Fruit fly (Drosophila melanogaster) whole organism, adult: Measurements from ENCODE around the gene CG10254.

Experiments
- CG11617 ChIP-seq: fragments of 200-800 bp; sonication (Bioruptor generic); optimal IDR thresholded peaks from 2 replicates; lab custom pipeline; 2017; ENCODE audit warnings: mild to moderate bottlenecking, missing biosample characterization, missing genetic modification reagents, missing genetic modification characterization
- CG12768 ChIP-seq: fragments of 200-800 bp; sonication (Bioruptor generic); optimal IDR thresholded peaks from 2 replicates; lab custom pipeline; 2017; ENCODE audit warnings: missing biosample characterization, missing genetic modification characterization, mild to moderate bottlenecking, moderate library complexity, missing genetic modification reagents
- CG14711 ChIP-seq: fragments of 200-800 bp; sonication (Bioruptor generic); optimal IDR thresholded peaks from 2 replicates; lab custom pipeline; 2018; ENCODE audit warnings: missing biosample characterization, mild to moderate bottlenecking, missing genetic modification characterization, moderate library complexity
- CG1620 ChIP-seq: fragments of 200-800 bp; sonication (Bioruptor generic); optimal IDR thresholded peaks from 2 replicates; lab custom pipeline; 2016; ENCODE audit warnings: missing biosample characterization, missing genetic modification characterization
- CG33017 ChIP-seq: fragments of 200-800 bp; sonication (Bioruptor generic); optimal IDR thresholded peaks from 2 replicates; lab custom pipeline; 2018; ENCODE audit warnings: missing biosample characterization, mild to moderate bottlenecking, missing genetic modification characterization, moderate library complexity
- CG5204 ChIP-seq: fragments of 200-800 bp; sonication (Bioruptor generic); optimal IDR thresholded peaks from 2 replicates; lab custom pipeline; 2016; ENCODE audit warnings: missing biosample characterization, missing genetic modification characterization
- CG7045 ChIP-seq: fragments of 200-800 bp; sonication (Bioruptor generic); optimal IDR thresholded peaks from 2 replicates; lab custom pipeline; 2017; ENCODE audit warnings: missing biosample characterization, mild to moderate bottlenecking, missing genetic modification characterization
- CG7101 ChIP-seq: fragments of 200-800 bp; sonication (Bioruptor generic); optimal IDR thresholded peaks from 2 replicates; lab custom pipeline; 2018; ENCODE audit warnings: missing biosample characterization, mild to moderate bottlenecking, missing genetic modification characterization, moderate library complexity
- Clk ChIP-seq: fragments of 200-800 bp; sonication (Bioruptor generic); optimal IDR thresholded peaks from 2 replicates; lab custom pipeline; 2017; ENCODE audit warnings: missing biosample characterization, missing genetic modification characterization
- Crg-1 ChIP-seq: fragments of 200-800 bp; sonication (Bioruptor generic); optimal IDR thresholded peaks from 2 replicates; lab custom pipeline; 2016; ENCODE audit warnings: missing biosample characterization, missing genetic modification characterization
- Hr96 ChIP-seq: fragments of 200-800 bp; sonication (Bioruptor generic); optimal IDR thresholded peaks from 2 replicates; lab custom pipeline; 2016; ENCODE audit warnings: missing biosample characterization, missing genetic modification characterization
- Mnt ChIP-seq: fragments of 200-800 bp; sonication (Bioruptor generic); optimal IDR thresholded peaks from 2 replicates; lab custom pipeline; 2016; ENCODE audit warnings: missing biosample characterization, mild to moderate bottlenecking, missing genetic modification characterization
- bab1 ChIP-seq: fragments of 200-800 bp; sonication (Bioruptor generic); optimal IDR thresholded peaks from 3 replicates; lab custom pipeline; 2019; ENCODE audit warnings: missing biosample characterization, mild to moderate bottlenecking, missing genetic modification characterization, moderate library complexity
- cic ChIP-seq: fragments of 200-800 bp; sonication (Bioruptor generic); optimal IDR thresholded peaks from 2 replicates; lab custom pipeline; 2017; ENCODE audit warnings: missing biosample characterization, mild to moderate bottlenecking, missing genetic modification characterization, moderate library complexity
- cnc ChIP-seq, 2 experiments: fragments of >200 bp; optimal IDR thresholded peaks; 2 replicates each; lab custom pipeline; 2017
- kay ChIP-seq: fragments of 200-800 bp; sonication (Bioruptor generic); peaks from one replicate; lab custom pipeline; 2016; ENCODE audit warnings: missing biosample characterization, missing genetic modification characterization, borderline replicate concordance
- ovo ChIP-seq: fragments of 200-800 bp; sonication (Bioruptor generic); optimal IDR thresholded peaks from 2 replicates; lab custom pipeline; 2016; ENCODE audit warnings: missing biosample characterization, missing genetic modification characterization
- pad ChIP-seq: fragments of 200-800 bp; sonication (Bioruptor generic); optimal IDR thresholded peaks from 3 replicates; lab custom pipeline; 2017; ENCODE audit warnings: missing biosample characterization, missing genetic modification characterization, mild to moderate bottlenecking, moderate library complexity, missing genetic modification reagents
- tj ChIP-seq: fragments of 200-800 bp; sonication (Bioruptor generic); optimal IDR thresholded peaks from 3 replicates; lab custom pipeline; 2017; ENCODE audit warnings: missing biosample characterization, mild to moderate bottlenecking, missing genetic modification characterization, moderate library complexity
- toe ChIP-seq: fragments of 200-800 bp; sonication (Bioruptor generic); optimal IDR thresholded peaks from 2 replicates; lab custom pipeline; 2016; ENCODE audit warnings: missing biosample characterization, missing genetic modification characterization

The CG10254 gene

dm6 chr3R:23694579-23695033, at the start of gene CG10254:
TSS of gene CG10254 (minus strand) at chr3R:23694983.
- TF ChIP-seq toe (no peak), bab1 (peak; percentile 34)

DNA sequence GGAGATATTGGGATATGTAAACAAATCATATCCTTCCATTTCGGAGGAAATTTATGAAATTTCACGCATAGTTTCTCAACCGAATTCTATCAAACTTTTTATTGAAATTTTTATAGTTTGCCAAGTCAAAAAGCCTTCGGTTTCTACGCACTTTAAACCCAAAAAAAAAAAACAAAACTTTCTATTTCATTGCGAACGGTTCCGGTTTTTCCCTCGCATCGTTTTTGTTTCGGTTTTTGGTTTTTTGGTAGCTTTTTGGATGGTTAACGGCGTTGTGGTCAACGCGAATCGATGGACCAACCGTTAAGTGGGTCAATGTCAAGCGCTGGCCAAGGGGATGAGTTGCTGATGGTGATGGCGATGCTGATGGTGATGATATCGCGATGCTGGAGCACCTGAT, 46.2 kb upstream of the CG10254 start:
- TF ChIP-seq toe = no peak
- no peak for TF ChIP-seq CG14711 (tag; lab: Kevin White, UChicago)
- no peak for TF ChIP-seq cnc (optimal IDR thresholded peaks at IDR 0.05; lab: Kevin White, UChicago)
- TF ChIP-seq CG11617 = no peak
- no peak for TF ChIP-seq tj (GFP tag; lab: Kevin White, UChicago)
- TF ChIP-seq ovo (GFP tag; lab: Kevin White, UChicago) = no peak
- TF ChIP-seq Clk = no peak
- no peak for TF ChIP-seq bab1
- TF ChIP-seq Crg-1 = no peak
- no peak for TF ChIP-seq cic (GFP tag; lab: Kevin White, UChicago)
- no peak for TF ChIP-seq kay (GFP tag; lab: Kevin White, UChicago)
- no peak for TF ChIP-seq Mnt (GFP tag; lab: Kevin White, UChicago)
- no peak for TF ChIP-seq CG7101 (tag; lab: Kevin White, UChicago)
- TF ChIP-seq pad = no peak
- no peak for TF ChIP-seq CG7045 (GFP tag; lab: Kevin White, UChicago)

DNA sequence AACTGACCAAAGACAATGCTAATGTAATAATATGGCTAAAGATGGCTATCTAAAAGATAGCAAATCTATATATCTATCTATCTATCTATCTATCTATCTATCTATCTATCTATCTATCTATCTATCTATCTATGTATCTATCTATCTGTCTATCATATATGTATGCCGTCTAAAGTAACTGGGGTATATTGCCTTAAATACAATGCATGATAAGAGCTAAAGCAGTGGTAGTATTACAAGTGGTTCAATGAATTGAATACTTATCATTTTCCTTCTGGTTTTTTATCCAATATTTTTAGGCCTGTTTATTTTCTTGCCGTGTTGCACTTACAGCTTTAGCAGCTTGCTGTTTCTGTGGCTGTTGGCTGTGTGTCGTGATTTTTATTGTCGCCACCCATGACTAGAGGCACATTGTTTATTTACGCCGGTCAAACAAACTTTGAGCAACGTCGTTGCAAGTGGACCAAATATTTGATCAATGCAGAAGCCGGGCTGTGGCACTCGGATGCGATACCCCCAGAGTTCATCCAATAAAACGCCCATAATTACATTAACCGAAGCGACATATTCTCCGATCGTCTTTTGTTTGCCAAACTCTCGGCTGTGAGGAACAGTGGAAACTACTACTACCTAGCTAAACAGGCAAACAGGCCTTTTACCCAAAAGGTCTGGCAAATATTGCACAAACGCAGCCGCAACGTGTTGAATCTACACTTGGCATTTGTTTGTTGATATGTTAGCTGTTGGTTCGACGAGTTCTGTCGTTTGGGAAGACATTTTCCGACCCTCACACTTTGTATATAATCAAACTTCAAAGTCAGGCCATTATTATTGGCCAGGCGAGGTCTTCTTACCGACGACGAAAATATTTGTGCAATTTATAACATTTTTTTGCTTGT, 43.1 kb upstream of the CG10254 start:
- TF ChIP-seq cic (GFP tag; lab: Kevin White, UChicago) (no peak), kay (GFP tag; lab: Kevin White, UChicago) (no peak), pad (no peak), Mnt (GFP tag; lab: Kevin White, UChicago) (no peak), CG33017 (tag; lab: Kevin White, UChicago) (no peak), CG12768 (GFP tag; lab: Kevin White, UChicago) (no peak), bab1 (no peak), ovo (GFP tag; lab: Kevin White, UChicago) (no peak), CG11617 (no peak), cnc (optimal IDR thresholded peaks at IDR 0.05; lab: Kevin White, UChicago) (no peak), tj (GFP tag; lab: Kevin White, UChicago) (no peak), toe (no peak), CG1620 (GFP tag; lab: Kevin White, UChicago) (no peak), Crg-1 (no peak), Hr96 (GFP tag; lab: Kevin White, UChicago) (no peak), CG7101 (tag; lab: Kevin White, UChicago) (no peak), CG14711 (tag; lab: Kevin White, UChicago) (no peak)

- TF ChIP-seq ovo (GFP tag; lab: Kevin White, UChicago) (no peak), CG14711 (tag; lab: Kevin White, UChicago) (no peak), kay (GFP tag; lab: Kevin White, UChicago) (no peak), CG7101 (tag; lab: Kevin White, UChicago) (no peak), bab1 (no peak), pad (no peak), Crg-1 (no peak), cic (GFP tag; lab: Kevin White, UChicago) (no peak), Mnt (GFP tag; lab: Kevin White, UChicago) (no peak), CG7045 (GFP tag; lab: Kevin White, UChicago) (no peak), CG33017 (tag; lab: Kevin White, UChicago) (no peak), CG11617 (no peak), cnc (optimal IDR thresholded peaks at IDR 0.05; lab: Kevin White, UChicago) (no peak)
These were observed 41.6 kb upstream of the CG10254 start for dm6 chr3R:23736365-23736764.

- no peak for TF ChIP-seq CG1620 (GFP tag; lab: Kevin White, UChicago)
- TF ChIP-seq CG7101 (tag; lab: Kevin White, UChicago) = no peak
These were observed 40.9 kb upstream of the CG10254 start for dm6 chr3R:23735648-23736047.

DNA sequence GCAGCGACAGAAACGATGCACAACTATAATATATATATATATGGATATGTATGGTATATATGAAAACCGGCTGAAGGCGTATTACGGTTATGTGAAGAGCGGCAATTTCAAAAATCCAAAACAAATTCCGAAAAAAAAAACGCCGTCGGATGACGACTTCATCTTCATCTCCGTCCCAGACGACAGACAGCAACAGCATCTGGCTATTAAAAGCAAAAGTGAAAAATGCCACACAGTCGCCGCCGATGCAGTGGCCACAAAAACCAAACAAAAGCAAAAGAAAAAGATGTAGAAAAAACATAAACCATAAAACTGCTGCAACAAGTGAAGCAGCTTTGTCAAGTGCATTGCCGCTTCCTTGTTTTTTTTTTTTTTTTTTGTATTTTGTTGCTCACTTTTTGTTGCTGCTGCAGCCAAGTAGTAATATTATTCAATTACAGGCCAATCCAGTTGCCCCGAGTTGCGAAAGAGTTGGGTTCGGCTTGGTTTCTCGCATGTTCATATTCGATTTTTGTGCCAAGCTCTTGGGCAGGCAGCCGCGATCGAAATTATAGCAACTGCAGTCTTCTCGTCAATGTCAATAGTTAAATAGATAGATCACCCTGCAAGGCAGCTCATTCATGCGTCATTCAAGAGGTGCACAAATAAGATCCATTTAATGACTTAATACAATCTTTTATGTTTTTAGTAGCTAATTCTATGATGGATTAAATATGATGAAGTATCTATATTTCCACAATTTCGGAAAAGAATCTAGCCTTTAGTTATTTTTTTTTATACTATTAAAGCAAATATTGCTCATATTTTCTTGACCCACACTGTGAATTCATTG, 40.0 kb upstream of the CG10254 start:
- TF ChIP-seq cic (GFP tag; lab: Kevin White, UChicago) = no peak
- TF ChIP-seq bab1 = no peak
- no peak for TF ChIP-seq tj (GFP tag; lab: Kevin White, UChicago)
- no peak for TF ChIP-seq CG12768 (GFP tag; lab: Kevin White, UChicago)
- no peak for TF ChIP-seq CG7101 (tag; lab: Kevin White, UChicago)
- TF ChIP-seq ovo (GFP tag; lab: Kevin White, UChicago) = no peak
- TF ChIP-seq Hr96 (GFP tag; lab: Kevin White, UChicago) = no peak
- TF ChIP-seq CG5204 = no peak
- TF ChIP-seq Mnt (GFP tag; lab: Kevin White, UChicago) = no peak
- no peak for TF ChIP-seq CG11617
- no peak for TF ChIP-seq pad
- no peak for TF ChIP-seq Clk
- no peak for TF ChIP-seq kay (GFP tag; lab: Kevin White, UChicago)
- TF ChIP-seq toe = no peak
- no peak for TF ChIP-seq CG33017 (tag; lab: Kevin White, UChicago)
- no peak for TF ChIP-seq cnc (optimal IDR thresholded peaks at IDR 0.05; lab: Kevin White, UChicago)
- TF ChIP-seq Crg-1 = no peak
- no peak for TF ChIP-seq CG7045 (GFP tag; lab: Kevin White, UChicago)
- TF ChIP-seq CG1620 (GFP tag; lab: Kevin White, UChicago) = no peak
